Worm (Caenorhabditis elegans) whole organism, L4/young adult: Measurements from ENCODE around the gene T14B4.3.

Experiments used
- W03F9.2 ChIP-seq: fragments of 150-350 bp; optimal IDR thresholded peaks from 2 replicates; lab custom pipeline; 2014; ENCODE audit warnings: missing biosample characterization, missing genetic modification characterization
- him-1 ChIP-seq: sonication (generic microtip); optimal IDR thresholded peaks from 2 replicates; lab custom pipeline; 2016; ENCODE audit warnings: missing genotype, missing genetic modification reagents, missing genetic modification characterization, missing compliant biosample characterization

- TF ChIP-seq W03F9.2 (tag; lab: Kevin White, UChicago) (no peak), him-1 (tag; lab: Kevin White, UChicago) (no peak)
Observed at ce11 chrII:6712177-6712981, 22.4 kb upstream of the T14B4.3 start, which contains the start of the genes dpy-10 and T14B4.19.
